Worm (Caenorhabditis elegans) whole organism, L4 larva: ENCODE measurements around the gene Y54G2A.37.

Experiments
- F10B5.3 ChIP-seq: sonication (generic microtip); optimal IDR thresholded peaks from 2 replicates; lab custom pipeline; 2016; ENCODE audit warnings: mild to moderate bottlenecking, missing genetic modification characterization, missing compliant biosample characterization
- F37D6.2 ChIP-seq: sonication (generic microtip); optimal IDR thresholded peaks from 2 replicates; lab custom pipeline; 2016; ENCODE audit warnings: mild to moderate bottlenecking, missing genetic modification characterization, missing compliant biosample characterization
- Y105C5A.15 ChIP-seq: fragments of 200-800 bp; sonication (Bioruptor generic); IDR thresholded peaks from 2 replicates; pipeline ENCODE4 v1.3.6; 2022; ENCODE audit warnings: missing genetic modification characterization, missing compliant biosample characterization
- Y48G9A.11 ChIP-seq: fragments of 200-800 bp; sonication (Bioruptor generic); IDR thresholded peaks from 2 replicates; pipeline ENCODE4 v1.3.6; 2022; ENCODE audit warnings: missing genetic modification reagents, missing genetic modification characterization, missing compliant biosample characterization
- aha-1 ChIP-seq: fragments of 150-350 bp; peaks from one replicate; lab custom pipeline; 2014; ENCODE audit warnings: missing biosample characterization, missing genetic modification characterization
- aly-2 ChIP-seq: sonication (generic microtip); optimal IDR thresholded peaks from 2 replicates; lab custom pipeline; 2018; ENCODE audit warnings: missing biosample characterization, missing genetic modification characterization
- attf-4 ChIP-seq: sonication (generic microtip); optimal IDR thresholded peaks from 3 replicates; lab custom pipeline; 2017; ENCODE audit warnings: missing biosample characterization, missing genetic modification characterization
- ceh-32 ChIP-seq: sonication (generic microtip); optimal IDR thresholded peaks from 2 replicates; lab custom pipeline; 2016; ENCODE audit warnings: mild to moderate bottlenecking, missing genetic modification characterization, missing compliant biosample characterization; ENCODE audit not compliant: poor library complexity
- ceh-44 ChIP-seq: fragments of 200-800 bp; sonication (Bioruptor generic); IDR thresholded peaks from 2 replicates; pipeline ENCODE4 v1.3.6; 2022; ENCODE audit warnings: missing genetic modification reagents, missing genetic modification characterization, missing compliant biosample characterization
- ceh-82 ChIP-seq: sonication (generic microtip); optimal IDR thresholded peaks from 2 replicates; lab custom pipeline; 2017; ENCODE audit warnings: missing biosample characterization, missing genetic modification characterization
- ces-1 ChIP-seq: fragments of 150-350 bp; sonication (generic microtip); optimal IDR thresholded peaks from 4 replicates; lab custom pipeline; 2014; ENCODE audit warnings: missing biosample characterization, missing genetic modification reagents, missing genetic modification characterization
- cey-2 ChIP-seq: sonication (generic microtip); optimal IDR thresholded peaks from 3 replicates; lab custom pipeline; 2017; ENCODE audit warnings: missing genetic modification characterization, mild to moderate bottlenecking, missing compliant biosample characterization, antibody characterized with exemption, borderline replicate concordance; ENCODE audit not compliant: insufficient read depth
- daf-12 ChIP-seq: fragments of 150-350 bp; optimal IDR thresholded peaks from 2 replicates; lab custom pipeline; 2014; ENCODE audit warnings: missing biosample characterization, missing genetic modification reagents, missing genetic modification characterization
- daf-16 ChIP-seq, 3 experiments: sonication (generic microtip); optimal IDR thresholded peaks; 2 replicates each; lab custom pipeline; 2016 to 2017; ENCODE audit warnings: missing genetic modification characterization in 3 of 3, missing genetic modification reagents in 3 of 3, mild to moderate bottlenecking in 2 of 3, missing compliant biosample characterization in 2 of 3, missing biosample characterization in 1 of 3, moderate library complexity in 1 of 3
- duxl-1 ChIP-seq: sonication (generic microtip); optimal IDR thresholded peaks from 2 replicates; lab custom pipeline; 2016; ENCODE audit warnings: mild to moderate bottlenecking, missing genetic modification characterization, moderate library complexity, missing compliant biosample characterization; ENCODE audit not compliant: poor library complexity
- fkh-10 ChIP-seq: fragments of 150-350 bp; optimal IDR thresholded peaks from 2 replicates; lab custom pipeline; 2014; ENCODE audit warnings: missing biosample characterization, missing genetic modification reagents, missing genetic modification characterization
- hlh-30 ChIP-seq: sonication (generic microtip); optimal IDR thresholded peaks from 2 replicates; lab custom pipeline; 2017; ENCODE audit warnings: antibody characterized with exemption, mild to moderate bottlenecking, missing genetic modification characterization, missing compliant biosample characterization; ENCODE audit not compliant: insufficient read depth
- jun-1 ChIP-seq: fragments of 150-350 bp; optimal IDR thresholded peaks from 2 replicates; lab custom pipeline; 2014; ENCODE audit warnings: missing biosample characterization, missing genetic modification reagents, missing genetic modification characterization
- lim-7 ChIP-seq: fragments of 200-800 bp; sonication (Bioruptor generic); IDR thresholded peaks from 2 replicates; pipeline ENCODE4 v1.3.6; 2022; ENCODE audit warnings: missing genetic modification characterization, missing compliant biosample characterization
- lin-39 ChIP-seq: fragments of 150-350 bp; optimal IDR thresholded peaks from 2 replicates; lab custom pipeline; 2014; ENCODE audit warnings: missing biosample characterization, missing genetic modification reagents, missing genetic modification characterization
- madf-5 ChIP-seq, 2 experiments: fragments of 200-800 bp; sonication (Bioruptor generic); IDR thresholded peaks; 2 replicates each; pipeline ENCODE4 v1.3.6; 2022; ENCODE audit warnings: missing compliant biosample characterization in 2 of 2, missing genetic modification characterization in 2 of 2
- madf-9 ChIP-seq: fragments of 200-800 bp; sonication (Bioruptor generic); conservative IDR thresholded peaks from 2 replicates; pipeline ENCODE4 v1.3.6; 2022; ENCODE audit warnings: missing genetic modification reagents, missing genetic modification characterization, missing compliant biosample characterization
- mdt-29 ChIP-seq: fragments of 200-800 bp; sonication (Bioruptor generic); IDR thresholded peaks from 2 replicates; pipeline ENCODE4 v1.3.6; 2022; ENCODE audit warnings: missing genetic modification reagents, missing genetic modification characterization, missing compliant biosample characterization
- mep-1 ChIP-seq: fragments of 150-350 bp; sonication (generic microtip); optimal IDR thresholded peaks from 3 replicates; lab custom pipeline; 2014; ENCODE audit warnings: missing biosample characterization, missing genetic modification characterization
- mes-2 ChIP-seq: sonication (generic microtip); optimal IDR thresholded peaks from 2 replicates; lab custom pipeline; 2016; ENCODE audit warnings: missing genotype, mild to moderate bottlenecking, missing genetic modification characterization, missing compliant biosample characterization; ENCODE audit not compliant: poor library complexity, severe bottlenecking
- mxl-3 ChIP-seq: fragments of 200-800 bp; sonication (Bioruptor generic); optimal IDR thresholded peaks from 2 replicates; lab custom pipeline; 2018; ENCODE audit warnings: mild to moderate bottlenecking, missing genetic modification characterization, missing compliant biosample characterization
- nhr-11 ChIP-seq: fragments of 150-350 bp; optimal IDR thresholded peaks from 2 replicates; lab custom pipeline; 2014; ENCODE audit warnings: missing biosample characterization, missing genetic modification characterization
- nhr-111 ChIP-seq: fragments of 200-800 bp; sonication (Bioruptor generic); optimal IDR thresholded peaks from 2 replicates; lab custom pipeline; 2018; ENCODE audit warnings: mild to moderate bottlenecking, missing genetic modification characterization, missing compliant biosample characterization
- nhr-237 ChIP-seq: sonication (generic microtip); optimal IDR thresholded peaks from 2 replicates; lab custom pipeline; 2017; ENCODE audit warnings: missing biosample characterization, missing genetic modification characterization
- nhr-28 ChIP-seq: fragments of 150-350 bp; optimal IDR thresholded peaks from 2 replicates; lab custom pipeline; 2014; ENCODE audit warnings: missing biosample characterization, missing genetic modification characterization
- nhr-48 ChIP-seq: sonication (generic microtip); optimal IDR thresholded peaks from 2 replicates; lab custom pipeline; 2016; ENCODE audit warnings: mild to moderate bottlenecking, missing genetic modification characterization, missing compliant biosample characterization
- nhr-6 ChIP-seq: fragments of 150-350 bp; optimal IDR thresholded peaks from 2 replicates; lab custom pipeline; 2014; ENCODE audit warnings: missing biosample characterization, missing genetic modification characterization
- nhr-77 ChIP-seq: fragments of 150-350 bp; optimal IDR thresholded peaks from 2 replicates; lab custom pipeline; 2014; ENCODE audit warnings: missing biosample characterization, missing genetic modification characterization
- pqm-1 ChIP-seq: sonication (generic microtip); optimal IDR thresholded peaks from 2 replicates; lab custom pipeline; 2017; ENCODE audit warnings: missing biosample characterization, missing genetic modification characterization
- sdz-12 ChIP-seq: fragments of 200-800 bp; sonication (Bioruptor generic); optimal IDR thresholded peaks from 2 replicates; lab custom pipeline; 2018; ENCODE audit warnings: mild to moderate bottlenecking, missing genetic modification characterization, missing compliant biosample characterization
- set-16 ChIP-seq: fragments of 200-800 bp; sonication (Bioruptor generic); IDR thresholded peaks from 2 replicates; pipeline ENCODE4 v1.3.6; 2022; ENCODE audit warnings: missing genetic modification reagents, missing genetic modification characterization, missing compliant biosample characterization
- skn-1 ChIP-seq: fragments of 150-350 bp; optimal IDR thresholded peaks from 2 replicates; lab custom pipeline; 2014; ENCODE audit warnings: missing biosample characterization, missing genetic modification characterization
- snpc-1.2 ChIP-seq: fragments of 200-800 bp; sonication (Bioruptor generic); IDR thresholded peaks from 2 replicates; pipeline ENCODE4 v1.3.6; 2022; ENCODE audit warnings: missing genetic modification reagents, missing genetic modification characterization, missing compliant biosample characterization
- snpc-4 ChIP-seq: fragments of 150-350 bp; optimal IDR thresholded peaks from 2 replicates; lab custom pipeline; 2014; ENCODE audit warnings: missing biosample characterization, missing genetic modification characterization
- spr-1 ChIP-seq: sonication (generic microtip); optimal IDR thresholded peaks from 2 replicates; lab custom pipeline; 2016; ENCODE audit warnings: mild to moderate bottlenecking, missing genetic modification characterization, missing compliant biosample characterization
- spr-3 ChIP-seq: fragments of 200-800 bp; sonication (Bioruptor generic); optimal IDR thresholded peaks from 2 replicates; lab custom pipeline; 2018; ENCODE audit warnings: mild to moderate bottlenecking, missing genetic modification characterization, missing compliant biosample characterization
- unc-130 ChIP-seq: sonication (generic microtip); optimal IDR thresholded peaks from 2 replicates; lab custom pipeline; 2016; ENCODE audit warnings: missing genetic modification reagents, missing genetic modification characterization, missing compliant biosample characterization
- zag-1 ChIP-seq: fragments of 150-350 bp; optimal IDR thresholded peaks from 2 replicates; lab custom pipeline; 2014; ENCODE audit warnings: missing biosample characterization, missing genetic modification characterization
- zfp-2 ChIP-seq: sonication (generic microtip); optimal IDR thresholded peaks from 2 replicates; lab custom pipeline; 2016; ENCODE audit warnings: mild to moderate bottlenecking, missing genetic modification characterization, missing compliant biosample characterization
- ztf-11 ChIP-seq: fragments of 150-350 bp; optimal IDR thresholded peaks from 2 replicates; lab custom pipeline; 2014; ENCODE audit warnings: missing biosample characterization, missing genetic modification characterization
- ztf-7 ChIP-seq: fragments of 150-350 bp; optimal IDR thresholded peaks from 2 replicates; lab custom pipeline; 2014; ENCODE audit warnings: missing biosample characterization, missing genetic modification characterization

Gene Y54G2A.37

DNA sequence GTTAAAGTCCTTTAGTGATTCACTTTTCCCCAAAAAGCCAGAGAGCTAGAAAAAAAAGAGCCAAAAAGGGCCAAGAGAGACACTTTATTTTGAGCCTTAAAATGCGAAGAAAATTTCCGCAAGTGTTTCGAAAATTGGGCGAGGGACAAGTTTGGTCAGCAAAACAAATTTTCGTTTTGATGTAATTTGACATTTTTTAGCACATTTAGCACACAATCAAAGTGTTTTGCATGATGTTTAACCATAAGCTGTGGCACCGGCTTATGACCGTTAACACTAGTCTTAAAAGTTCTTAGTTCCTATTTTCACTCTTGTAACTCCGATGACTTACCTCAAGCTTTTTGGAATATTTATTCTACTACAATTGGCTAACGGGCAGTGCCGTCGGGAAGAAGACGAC is at the start of gene Y54G2A.37:
TSS of gene Y54G2A.37 (plus strand) at position 301 of the 400 bp plus-strand sequence.
- no peak for TF ChIP-seq ztf-11 (tag; lab: Kevin White, UChicago)
- no peak for TF ChIP-seq ceh-82 (tag; lab: Kevin White, UChicago)
- TF ChIP-seq nhr-48 (tag; lab: Kevin White, UChicago): no peak
- TF ChIP-seq hlh-30: no peak
- no peak for TF ChIP-seq madf-5 (GFP tag; IDR thresholded peaks at IDR 0.05; lab: Robert Waterston, UW)
- no peak for TF ChIP-seq ces-1 (GFP tag; lab: Kevin White, UChicago)
- no peak for TF ChIP-seq ceh-32 (tag; lab: Kevin White, UChicago)
- TF ChIP-seq aha-1: no peak
- TF ChIP-seq cey-2: no peak
- no peak for TF ChIP-seq nhr-28 (tag; lab: Kevin White, UChicago)
- TF ChIP-seq daf-16 (GFP tag; optimal IDR thresholded peaks at IDR 0.05; lab: Kevin White, UChicago): no peak
- no peak for TF ChIP-seq daf-16 (tag; optimal IDR thresholded peaks at IDR 0.05; lab: Kevin White, UChicago)
- TF ChIP-seq mes-2 (tag; lab: Kevin White, UChicago): no peak
- TF ChIP-seq, all 104 proteins: peak for 0

ce11 chrIV:2770835-2771234 is 49.7 kb upstream of the Y54G2A.37 start:
- 0 out of 2 replicates have a peak, but pooled peaks have one; percentile 37 for TF ChIP-seq lim-7
- TF ChIP-seq spr-3 (GFP tag; lab: Kevin White, UChicago): peak; percentile 12
- TF ChIP-seq nhr-48 (tag; lab: Kevin White, UChicago): no peak
- TF ChIP-seq aha-1: peak; percentile 93
- TF ChIP-seq snpc-1.2 (GFP tag; lab: Robert Waterston, UW): peak; percentile 55; the same call in 1 of the 2 replicates
- no peak for TF ChIP-seq jun-1 (tag; lab: Kevin White, UChicago)
- peak; percentile 6; the same call in 1 of the 2 replicates for TF ChIP-seq madf-9 (GFP tag; lab: Robert Waterston, UW)
- peak; percentile 79 for TF ChIP-seq set-16 (GFP tag; lab: Robert Waterston, UW)
- TF ChIP-seq F10B5.3 (tag; lab: Kevin White, UChicago): no peak
- TF ChIP-seq sdz-12 (GFP tag; lab: Kevin White, UChicago): peak; percentile 52

DNA sequence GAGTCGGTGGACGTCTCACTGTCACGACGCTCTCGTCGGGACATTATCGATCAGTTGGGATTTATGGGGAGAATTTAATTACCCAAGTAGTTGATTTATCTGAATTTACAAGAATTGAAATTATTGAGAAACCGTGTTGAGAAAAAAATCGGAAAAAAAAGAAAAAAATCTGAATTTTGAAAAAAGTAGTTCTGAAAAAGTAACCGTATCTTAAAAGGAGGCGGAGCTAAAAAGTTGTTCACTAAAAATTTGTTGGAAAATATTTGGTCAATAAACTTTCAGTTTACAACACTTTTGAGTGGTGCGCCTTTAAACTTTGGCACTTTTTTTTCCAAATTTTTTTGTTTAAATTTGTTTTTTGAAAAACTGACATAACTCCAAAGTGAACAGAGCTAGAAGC is 48.8 kb upstream of the Y54G2A.37 start, which contains the start of gene Y54G2A.11:
TSS of gene Y54G2A.11 (minus strand) at position 101 of the 400 bp plus-strand sequence.
- TF ChIP-seq nhr-6 (tag; lab: Kevin White, UChicago): no peak
- no peak for TF ChIP-seq unc-130
- no peak for TF ChIP-seq nhr-237
- TF ChIP-seq snpc-4: no peak
- TF ChIP-seq jun-1 (tag; lab: Kevin White, UChicago): no peak
- TF ChIP-seq skn-1 (tag; lab: Kevin White, UChicago): no peak
- no peak for TF ChIP-seq duxl-1
- TF ChIP-seq ztf-7: no peak
- no peak for TF ChIP-seq zag-1 (tag; lab: Kevin White, UChicago)
- TF ChIP-seq ceh-44 (GFP tag; lab: Robert Waterston, UW): no peak

DNA sequence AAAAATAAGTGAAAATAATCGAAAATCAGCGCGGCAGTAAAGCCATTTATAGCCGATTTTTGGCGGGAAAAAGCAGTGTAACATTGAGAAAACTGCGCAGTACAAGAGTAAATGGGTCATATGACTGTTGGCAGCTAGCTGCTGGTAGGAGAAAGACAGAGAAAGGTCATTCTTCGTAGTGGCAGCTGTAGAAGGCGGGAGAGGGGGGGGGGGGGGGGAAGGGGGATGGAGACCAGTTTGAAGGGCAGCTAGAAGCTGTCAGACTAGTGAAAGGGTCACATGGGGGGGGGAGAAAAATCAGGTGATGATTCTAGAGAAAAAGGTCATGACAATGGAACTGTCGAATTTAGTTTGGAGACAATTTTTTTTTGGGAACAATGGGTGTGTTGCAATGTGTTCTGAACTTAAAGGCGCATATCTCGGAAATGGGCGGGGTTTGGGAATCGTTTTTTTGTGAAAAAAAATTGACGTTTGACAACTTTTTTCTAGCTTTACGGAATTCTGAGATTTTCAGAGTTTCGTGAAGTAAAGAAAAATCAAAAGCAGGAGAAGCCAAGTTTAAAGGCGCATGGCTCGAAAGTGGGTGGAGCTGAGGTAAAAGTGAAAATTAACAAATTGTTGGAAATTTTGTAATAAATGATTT is 48.2 kb upstream of the Y54G2A.37 start:
- TF ChIP-seq zfp-2 (tag; lab: Kevin White, UChicago) (no peak), daf-12 (tag; lab: Kevin White, UChicago) (no peak), nhr-6 (tag; lab: Kevin White, UChicago) (no peak), nhr-77 (tag; lab: Kevin White, UChicago) (no peak), nhr-28 (tag; lab: Kevin White, UChicago) (no peak), Y105C5A.15 (no peak), fkh-10 (no peak), aly-2 (tag; lab: Kevin White, UChicago) (no peak), attf-4 (no peak), unc-130 (no peak), mxl-3 (GFP tag; lab: Kevin White, UChicago) (peak; percentile 1), lin-39 (tag; lab: Kevin White, UChicago) (no peak), spr-1 (tag; lab: Kevin White, UChicago) (no peak), set-16 (GFP tag; lab: Robert Waterston, UW) (peak; percentile 85), Y48G9A.11 (GFP tag; lab: Robert Waterston, UW) (no peak), ceh-82 (tag; lab: Kevin White, UChicago) (no peak), mdt-29 (GFP tag; lab: Robert Waterston, UW) (no peak), nhr-11 (tag; lab: Kevin White, UChicago) (no peak), nhr-111 (GFP tag; lab: Kevin White, UChicago) (peak; percentile 44), mep-1 (tag; lab: Kevin White, UChicago) (no peak), pqm-1 (tag; lab: Kevin White, UChicago) (no peak), F37D6.2 (no peak), ztf-7 (no peak)
